Fruit fly (Drosophila melanogaster) whole organism: ENCODE measurements around the gene dpr19.

ENCODE experiments used
- CG8478 ChIP-seq: fragments of >200 bp; optimal IDR thresholded peaks from 2 replicates; lab custom pipeline; 2018; ENCODE audit warnings: inconsistent platforms
- Dll ChIP-seq: fragments of >200 bp; optimal IDR thresholded peaks from 2 replicates; lab custom pipeline; 2017
- EcR ChIP-seq, 2 experiments: fragments of >200 bp; optimal IDR thresholded peaks; 2 replicates each; lab custom pipeline; 2017; ENCODE audit warnings: missing biosample characterization in 2 of 2, missing genetic modification characterization in 2 of 2, missing genetic modification reagents in 2 of 2
- pan ChIP-seq: fragments of >200 bp; optimal IDR thresholded peaks from 2 replicates; lab custom pipeline; 2017
- psq ChIP-seq: fragments of >200 bp; optimal IDR thresholded peaks from 2 replicates; lab custom pipeline; 2017
- usp ChIP-seq: fragments of >200 bp; optimal IDR thresholded peaks from 2 replicates; lab custom pipeline; 2017; ENCODE audit warnings: missing biosample characterization, missing genetic modification characterization, mixed read lengths

Gene dpr19

DNA sequence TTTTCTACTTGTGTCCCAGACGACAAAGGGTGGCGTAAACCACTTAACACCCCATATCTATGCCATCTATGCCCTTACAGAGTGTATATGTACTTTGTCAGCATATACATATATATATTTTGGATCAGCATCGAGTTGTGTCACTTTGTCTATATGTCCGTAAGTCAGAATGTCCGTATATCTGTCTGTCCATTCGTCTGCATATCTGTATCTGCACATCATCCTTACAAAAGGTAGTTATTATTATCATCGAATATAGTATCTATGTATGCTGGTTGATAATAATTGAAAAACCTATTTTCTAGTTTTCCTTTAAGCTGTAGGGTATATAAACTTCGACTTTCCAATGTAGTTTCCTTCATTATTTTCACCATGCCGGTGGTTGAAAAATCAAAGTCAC, 24.8 kb upstream of the dpr19 start:
- TF ChIP-seq Dll = no peak
- no peak for TF ChIP-seq pan (lab: Kevin White, UChicago)
- TF ChIP-seq usp (GFP tag; lab: Kevin White, UChicago) = no peak
- TF ChIP-seq psq (lab: Kevin White, UChicago) = no peak
- no peak for TF ChIP-seq CG8478
- no peak for TF ChIP-seq EcR (GFP tag; optimal IDR thresholded peaks at IDR 0.05; lab: Kevin White, UChicago)

DNA sequence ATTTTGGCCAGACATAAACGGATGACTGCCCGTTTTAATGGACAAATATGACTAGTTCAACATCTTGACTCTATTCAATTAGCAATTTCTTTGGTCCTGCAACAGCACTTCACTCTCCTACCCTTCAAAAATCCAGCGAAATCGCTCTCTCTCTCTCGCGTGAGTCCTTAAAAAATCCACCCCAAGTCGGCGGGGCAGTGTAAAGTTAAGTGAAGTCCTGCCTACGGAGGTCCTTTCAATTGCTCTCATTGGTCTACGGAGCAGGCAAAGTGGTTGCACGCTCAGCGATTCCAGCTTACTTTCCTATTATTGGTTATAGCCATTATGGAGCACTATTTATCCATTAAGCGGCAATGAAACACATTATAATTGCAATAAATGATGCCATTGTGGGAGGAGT, 22.1 kb upstream of the dpr19 start, which contains the start of gene CG34367:
Gene CG34367, minus strand, starts transcription at position 35 of the 400 bp plus-strand sequence.
- TF ChIP-seq EcR (GFP tag; optimal IDR thresholded peaks at IDR 0.05; lab: Kevin White, UChicago) (no peak), usp (GFP tag; lab: Kevin White, UChicago) (no peak), pan (lab: Kevin White, UChicago) (no peak), Dll (no peak), psq (lab: Kevin White, UChicago) (no peak), CG8478 (no peak)

DNA sequence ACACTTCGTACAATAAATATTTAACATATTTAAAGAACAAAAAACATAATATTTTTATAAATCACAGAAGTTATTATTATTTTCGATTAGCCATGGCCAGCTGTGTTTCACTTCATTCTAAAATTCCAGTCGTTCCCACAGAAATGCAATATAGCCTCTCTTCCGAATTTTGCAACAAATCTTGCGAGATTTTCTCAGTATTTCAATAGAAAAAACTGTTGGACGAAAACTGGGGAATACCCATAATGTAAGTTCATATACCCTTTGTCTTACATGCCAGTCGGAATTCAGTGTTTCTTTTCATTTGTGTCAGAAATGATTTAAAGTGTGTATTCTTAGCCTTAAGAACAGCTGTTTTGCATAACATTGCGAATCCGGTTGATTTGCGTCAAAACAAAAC, 19.5 kb upstream of the dpr19 start, which contains the start of the genes CtsL4 and ClpP:
Gene CtsL4, minus strand, starts transcription at position 90 of the 400 bp plus-strand sequence.
Gene ClpP, plus strand, starts transcription at position 288 of the 400 bp plus-strand sequence.
- no peak for TF ChIP-seq psq (lab: Kevin White, UChicago)
- no peak for TF ChIP-seq Dll
- TF ChIP-seq pan (lab: Kevin White, UChicago) = no peak
- TF ChIP-seq EcR (GFP tag; optimal IDR thresholded peaks at IDR 0.05; lab: Kevin White, UChicago) = no peak
- no peak for TF ChIP-seq CG8478
- no peak for TF ChIP-seq usp (GFP tag; lab: Kevin White, UChicago)

DNA sequence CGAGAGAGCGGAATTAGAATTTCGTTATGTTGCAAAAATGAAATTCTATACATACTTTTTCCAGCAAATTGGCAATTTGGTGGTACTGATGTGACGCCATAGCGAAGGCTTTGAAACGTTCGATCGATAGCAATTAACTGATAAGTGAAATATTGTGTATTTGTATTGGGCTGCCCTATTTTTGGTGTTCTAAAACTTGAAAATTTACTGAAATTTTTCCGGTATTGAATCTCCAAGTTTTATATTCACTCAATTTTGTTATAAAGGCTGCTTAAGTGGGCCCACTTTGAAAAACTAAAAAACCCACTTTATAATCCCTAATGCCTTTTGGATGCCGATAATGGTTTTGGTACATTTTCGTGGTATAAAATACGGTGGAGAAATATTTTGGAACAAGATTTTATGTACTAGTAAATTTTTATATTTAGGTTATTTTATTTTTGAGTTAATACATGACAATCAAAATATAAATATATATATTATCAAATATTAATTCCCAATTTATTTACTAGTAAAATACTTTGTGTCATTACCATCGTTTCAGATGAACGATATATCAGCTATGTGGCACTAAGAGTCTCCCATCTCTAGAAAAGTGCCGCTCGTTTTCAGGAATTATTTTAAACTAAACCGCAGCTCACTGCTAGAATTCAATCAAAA, 13.4 kb upstream of the dpr19 start, which contains the start of the genes Cand1 and pim:
Gene Cand1, minus strand, starts transcription at position 300 of the 660 bp plus-strand sequence.
Gene pim, plus strand, starts transcription at position 582 of the 660 bp plus-strand sequence.
- TF ChIP-seq CG8478 (no peak), Dll (no peak), pan (lab: Kevin White, UChicago) (no peak), psq (lab: Kevin White, UChicago) (no peak), usp (GFP tag; lab: Kevin White, UChicago) (no peak), EcR (GFP tag; optimal IDR thresholded peaks at IDR 0.05; lab: Kevin White, UChicago) (no peak)

DNA sequence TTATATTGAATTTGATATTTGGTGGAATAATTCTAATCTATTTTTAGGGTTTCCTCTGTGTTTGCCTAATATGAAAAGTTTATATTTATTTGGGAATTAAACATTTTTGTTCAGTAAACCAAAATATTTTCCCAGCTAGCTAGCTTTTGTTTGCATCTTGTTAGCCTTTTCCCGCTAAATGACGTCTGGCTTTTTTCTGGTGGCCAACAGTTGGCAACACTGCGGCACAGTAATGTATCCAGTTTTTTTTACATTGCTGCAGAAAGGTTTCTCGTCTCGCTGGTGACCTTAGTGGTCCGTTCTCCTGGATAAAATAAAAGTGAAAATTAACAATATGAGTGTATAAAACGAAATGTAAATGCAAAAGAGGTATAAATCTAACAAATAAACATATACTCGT, 11.7 kb upstream of the dpr19 start, which contains the start of gene lft:
Gene lft, plus strand, starts transcription at position 243 of the 400 bp plus-strand sequence.
- TF ChIP-seq pan (lab: Kevin White, UChicago) (no peak), Dll (no peak), psq (lab: Kevin White, UChicago) (no peak), usp (GFP tag; lab: Kevin White, UChicago) (no peak), EcR (GFP tag; optimal IDR thresholded peaks at IDR 0.05; lab: Kevin White, UChicago) (no peak), CG8478 (no peak)

DNA sequence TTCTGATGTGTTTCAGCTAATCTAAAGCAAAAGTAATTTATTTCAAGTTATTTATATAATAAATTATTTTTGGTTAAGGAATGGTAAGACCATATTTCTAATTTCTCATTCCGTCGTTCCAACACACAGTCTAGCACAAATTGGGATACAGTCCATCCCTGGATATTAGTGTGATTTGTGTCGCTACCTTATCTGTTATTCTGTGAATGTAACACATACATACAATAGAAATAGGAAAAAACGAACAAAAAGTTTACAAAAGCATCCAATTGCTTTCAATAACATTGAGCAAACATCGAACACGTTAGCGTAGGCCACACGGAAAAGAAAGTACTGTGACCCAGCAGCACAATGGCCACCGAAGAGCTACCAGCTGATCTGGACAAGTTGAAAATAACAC, 9.4 kb upstream of the dpr19 start, which contains the start of gene CG5056:
Gene CG5056, plus strand, starts transcription at position 168 of the 400 bp plus-strand sequence.
- TF ChIP-seq usp (GFP tag; lab: Kevin White, UChicago) (no peak), pan (lab: Kevin White, UChicago) (no peak), psq (lab: Kevin White, UChicago) (no peak), EcR (GFP tag; optimal IDR thresholded peaks at IDR 0.05; lab: Kevin White, UChicago) (no peak), CG8478 (no peak), Dll (no peak)

DNA sequence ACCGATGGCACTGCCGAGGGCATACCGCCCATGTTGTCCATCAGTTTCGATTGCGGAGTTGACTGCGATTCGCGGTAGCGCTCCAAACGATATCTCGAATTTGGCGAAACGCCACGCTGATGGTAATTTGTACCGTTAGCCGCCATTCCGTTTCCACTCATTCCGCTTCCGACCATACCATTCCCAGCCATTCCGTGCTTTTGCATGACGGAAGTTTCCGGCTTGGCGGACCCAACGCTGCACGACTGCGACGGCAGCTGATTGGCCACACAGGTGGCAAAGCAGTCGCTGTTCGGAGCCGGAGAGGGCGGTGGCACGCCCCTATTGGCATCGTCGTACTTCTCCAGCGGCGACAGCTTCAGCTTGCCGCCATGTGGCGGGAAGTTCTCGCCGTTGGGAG, 3.7 kb upstream of the dpr19 start:
- TF ChIP-seq EcR (GFP tag; optimal IDR thresholded peaks at IDR 0.05; lab: Kevin White, UChicago) = no peak
- TF ChIP-seq usp (GFP tag; lab: Kevin White, UChicago) = no peak
- TF ChIP-seq CG8478 = no peak
- TF ChIP-seq psq (lab: Kevin White, UChicago) = no peak
- no peak for TF ChIP-seq Dll
- no peak for TF ChIP-seq pan (lab: Kevin White, UChicago)

DNA sequence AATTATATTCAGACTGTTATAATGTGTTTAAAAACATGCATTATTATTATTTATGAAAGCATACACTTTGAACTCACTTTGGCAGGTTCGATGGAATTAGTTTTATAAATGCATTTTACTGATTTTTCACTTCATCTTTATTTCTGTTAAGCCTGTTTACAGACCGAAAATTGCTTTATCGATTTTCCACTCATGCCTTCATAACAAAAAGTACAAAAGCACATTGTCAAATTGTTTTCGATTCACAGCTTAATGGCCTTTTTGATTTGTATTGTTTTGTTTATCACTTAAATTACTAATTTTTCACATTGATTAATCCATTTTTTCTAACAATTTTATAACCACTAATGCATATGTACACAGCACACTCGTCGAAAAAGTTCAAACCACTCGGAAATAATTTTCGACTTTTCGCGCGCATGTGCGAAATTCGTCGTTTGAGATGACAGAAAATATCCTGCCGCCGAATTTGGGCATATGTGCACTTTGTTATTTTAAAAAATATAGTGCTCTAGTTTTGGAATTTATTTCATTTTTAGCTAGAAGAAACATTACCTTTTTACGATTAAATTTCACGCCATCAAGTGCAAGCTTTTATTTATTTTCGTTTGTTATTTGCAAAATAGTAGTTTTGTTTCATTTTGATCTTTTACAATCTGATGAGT, 2.2 kb upstream of the dpr19 start, which contains the start of gene rho-5:
Gene rho-5, minus strand, starts transcription at position 296 of the 665 bp plus-strand sequence.
- TF ChIP-seq CG8478 (no peak), usp (GFP tag; lab: Kevin White, UChicago) (no peak), psq (lab: Kevin White, UChicago) (no peak), EcR (GFP tag; optimal IDR thresholded peaks at IDR 0.05; lab: Kevin White, UChicago) (no peak), Dll (no peak), pan (lab: Kevin White, UChicago) (no peak)

DNA sequence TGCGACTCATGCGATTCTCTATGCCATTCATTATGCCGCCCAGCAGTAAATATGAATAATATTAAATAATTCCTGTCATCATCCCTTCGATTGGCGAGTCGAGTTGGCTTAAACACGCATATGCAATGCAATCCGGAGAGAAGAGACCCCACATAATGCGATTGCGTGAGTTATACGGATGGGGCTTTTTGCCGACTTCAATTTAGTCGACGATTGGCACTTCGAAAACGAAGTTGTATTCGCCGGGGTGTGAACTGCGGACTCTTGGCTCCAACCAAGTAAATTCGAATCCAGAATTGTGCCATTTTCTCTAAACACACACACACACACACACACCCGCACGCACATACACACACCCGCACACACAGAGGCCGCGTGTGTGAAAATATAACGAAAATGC, 308 bp downstream of the dpr19 start:
- no peak for TF ChIP-seq Dll
- no peak for TF ChIP-seq psq (lab: Kevin White, UChicago)
- TF ChIP-seq CG8478 = no peak
- no peak for TF ChIP-seq EcR (GFP tag; optimal IDR thresholded peaks at IDR 0.05; lab: Kevin White, UChicago)
- TF ChIP-seq pan (lab: Kevin White, UChicago) = peak; percentile 2
- no peak for TF ChIP-seq usp (GFP tag; lab: Kevin White, UChicago)

DNA sequence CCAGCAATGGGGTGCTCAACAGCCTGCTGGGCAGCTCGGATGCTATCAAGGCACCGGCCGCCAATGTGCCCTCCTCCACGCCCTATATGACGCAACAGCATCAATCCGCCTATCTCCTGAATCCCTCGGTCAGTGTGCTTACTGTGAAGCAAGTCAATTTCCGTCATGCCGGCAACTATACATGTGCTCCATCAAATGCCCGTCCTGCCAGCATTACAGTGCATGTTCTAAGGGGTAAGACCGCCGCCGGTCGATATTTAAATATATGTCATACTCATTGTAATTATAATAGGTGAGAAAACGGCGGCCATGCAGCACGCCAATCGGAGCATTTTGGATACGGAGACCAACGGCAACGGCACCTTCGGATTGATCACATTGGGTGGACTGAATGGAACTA, 2.7 kb downstream of the dpr19 start:
- TF ChIP-seq psq (lab: Kevin White, UChicago) = no peak
- TF ChIP-seq usp (GFP tag; lab: Kevin White, UChicago) = no peak
- TF ChIP-seq Dll = no peak
- no peak for TF ChIP-seq pan (lab: Kevin White, UChicago)
- no peak for TF ChIP-seq EcR (GFP tag; optimal IDR thresholded peaks at IDR 0.05; lab: Kevin White, UChicago)
- TF ChIP-seq CG8478 = no peak

DNA sequence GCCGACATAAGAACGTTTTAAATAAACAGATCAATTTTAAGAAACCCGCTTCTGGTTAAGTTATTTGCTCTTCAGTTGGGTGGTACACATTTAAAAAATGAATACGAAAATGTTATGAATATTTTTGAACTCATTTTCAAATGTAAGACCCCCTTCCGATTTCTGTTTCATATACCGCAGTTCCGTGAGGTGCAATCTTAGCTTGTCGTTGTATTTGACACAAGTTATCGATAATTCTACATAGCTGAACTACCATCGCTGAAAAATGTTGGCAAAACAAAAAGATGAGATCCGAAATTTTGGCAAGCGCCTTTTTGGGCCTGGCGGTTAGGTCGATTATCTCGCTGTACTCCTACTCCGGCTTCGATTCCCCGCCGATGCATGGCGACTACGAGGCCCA, 3.9 kb downstream of the dpr19 start, which contains the start of gene gny:
Gene gny, plus strand, starts transcription at position 239 of the 400 bp plus-strand sequence.
- TF ChIP-seq Dll (no peak), CG8478 (no peak), usp (GFP tag; lab: Kevin White, UChicago) (no peak), pan (lab: Kevin White, UChicago) (no peak), EcR (GFP tag; optimal IDR thresholded peaks at IDR 0.05; lab: Kevin White, UChicago) (no peak), psq (lab: Kevin White, UChicago) (no peak)
